Worm (Caenorhabditis elegans) whole organism, L1 larva: Measurements from ENCODE around the gene srbc-7.

ENCODE experiments used
- blmp-1 ChIP-seq: fragments of 150-350 bp; optimal IDR thresholded peaks from 2 replicates; lab custom pipeline; 2014; ENCODE audit warnings: missing biosample characterization, missing genetic modification characterization
- unc-98 ChIP-seq: fragments of 200-800 bp; sonication (Bioruptor generic); IDR thresholded peaks from 2 replicates; pipeline ENCODE4 v1.3.6; 2022; ENCODE audit warnings: missing genetic modification characterization, missing compliant biosample characterization

DNA sequence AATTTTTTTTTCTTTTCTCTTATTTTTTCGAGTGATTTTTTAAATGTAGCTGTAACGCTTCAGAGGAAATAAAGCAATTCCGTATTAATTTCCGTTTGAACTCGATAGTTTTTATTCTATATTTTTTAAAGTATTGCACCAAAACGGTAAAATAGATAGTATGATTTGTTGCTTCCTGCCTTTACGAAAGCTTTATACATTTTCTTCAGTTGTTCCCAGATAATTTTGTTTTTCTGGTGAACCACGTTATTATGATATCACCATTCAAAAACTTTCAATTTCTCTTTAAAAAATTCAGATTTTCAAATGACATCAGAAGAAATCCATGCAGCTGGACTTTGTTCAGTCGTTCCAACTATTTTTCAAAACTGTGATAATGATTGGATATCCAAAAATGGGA is 27.5 kb upstream of the srbc-7 start, which contains the start of gene srb-18:
- TF ChIP-seq unc-98 (GFP tag; lab: Robert Waterston, UW): no peak
- TF ChIP-seq blmp-1: no peak
